Fruit fly (Drosophila melanogaster): ENCODE data around the gene Tspo.

Gene Tspo

dm6 chr2L:563769-564550 lies 4.5 kb downstream of the Tspo start, which contains the start of the genes uncNacbeta and CG2794 (continued):
- TF ChIP-seq hb (GFP tag; IDR thresholded peaks at IDR 0.05; ENCODE audit: partially characterized antibody): peak; percentile 74; the same call in 2 of the 3 replicates
- no peak for TF ChIP-seq hkb (optimal IDR thresholded peaks at IDR 0.05)
- no peak for TF ChIP-seq hkb (GFP tag; IDR thresholded peaks at IDR 0.05)
- no peak for TF ChIP-seq org-1 (GFP tag; optimal IDR thresholded peaks at IDR 0.05)
- TF ChIP-seq Rfx (GFP tag; IDR thresholded peaks at IDR 0.05): peak; percentile 55
- TF ChIP-seq nerfin-2 (GFP tag; IDR thresholded peaks at IDR 0.05; ENCODE audit: partially characterized antibody): peak; percentile 73
- peak in 1 of 3 experiments; percentile 43 for TF ChIP-seq Stat92E (GFP tag; optimal IDR thresholded peaks at IDR 0.05)
- TF ChIP-seq Xrp1 (GFP tag; IDR thresholded peaks at IDR 0.05): peak; percentile 18; the same call in 1 of the 2 replicates
- TF ChIP-seq CG11560 (tag; IDR thresholded peaks at IDR 0.05): no peak
- no peak for TF ChIP-seq vvl (GFP tag; IDR thresholded peaks at IDR 0.05)
- peak; percentile 82 for TF ChIP-seq pzg (GFP tag; optimal IDR thresholded peaks at IDR 0.05)
- TF ChIP-seq ato (GFP tag; IDR thresholded peaks at IDR 0.05; ENCODE audit: partially characterized antibody): peak; percentile 85
- TF ChIP-seq bigmax (GFP tag; optimal IDR thresholded peaks at IDR 0.05): peak; percentile 89
- peak; percentile 47 for TF ChIP-seq lilli (GFP tag; optimal IDR thresholded peaks at IDR 0.05)
- no peak for TF ChIP-seq CG9876 (GFP tag; optimal IDR thresholded peaks at IDR 0.05)
- TF ChIP-seq toy (GFP tag; IDR thresholded peaks at IDR 0.05): no peak
- TF ChIP-seq CG17186 (GFP tag; optimal IDR thresholded peaks at IDR 0.05): peak; percentile 20
- TF ChIP-seq sna (GFP tag; IDR thresholded peaks at IDR 0.05; ENCODE audit: partially characterized antibody): peak; percentile 67
- peak; percentile 86 for TF ChIP-seq MBD-R2 (GFP tag; IDR thresholded peaks at IDR 0.05)
- no peak for TF ChIP-seq CG11085 (GFP tag; IDR thresholded peaks at IDR 0.05)
- peak; percentile 55; the same call in 1 of the 2 replicates for TF ChIP-seq CG9932 (GFP tag; IDR thresholded peaks at IDR 0.05)
- TF ChIP-seq CG5180 (GFP tag; optimal IDR thresholded peaks at IDR 0.05): peak; percentile 12
- no peak for TF ChIP-seq Ptx1 (GFP tag; IDR thresholded peaks at IDR 0.05)
- TF ChIP-seq otp (GFP tag; IDR thresholded peaks at IDR 0.05): no peak
- peak; percentile 90 for TF ChIP-seq CG2116 (GFP tag; optimal IDR thresholded peaks at IDR 0.05)
- TF ChIP-seq wek (GFP tag; optimal IDR thresholded peaks at IDR 0.05): no peak
- peak; percentile 26; the same call in 1 of the 2 replicates for TF ChIP-seq CG2129 (GFP tag; IDR thresholded peaks at IDR 0.05; ENCODE audit: partially characterized antibody)
- TF ChIP-seq E2f2 (GFP tag; IDR thresholded peaks at IDR 0.05): peak; percentile 95
- TF ChIP-seq slbo (GFP tag; IDR thresholded peaks at IDR 0.05): peak; percentile 46; the same call in 1 of the 2 replicates
- TF ChIP-seq Mes4 (GFP tag; optimal IDR thresholded peaks at IDR 0.05): no peak
- peak; percentile 24; the same call in 1 of the 4 replicates for TF ChIP-seq Gug (GFP tag; IDR thresholded peaks at IDR 0.05)
- peak; percentile 54 for TF ChIP-seq HmgZ (tag; optimal IDR thresholded peaks at IDR 0.05)
- peak; percentile 37 for TF ChIP-seq Myb (GFP tag; optimal IDR thresholded peaks at IDR 0.05)
- TF ChIP-seq CG30403 (GFP tag; optimal IDR thresholded peaks at IDR 0.05): peak; percentile 10
- TF ChIP-seq Dref (GFP tag; IDR thresholded peaks at IDR 0.05): peak; percentile 97
- no peak for TF ChIP-seq ERR (GFP tag; optimal IDR thresholded peaks at IDR 0.05)
- peak; percentile 70 for TF ChIP-seq sens (GFP tag)
- TF ChIP-seq Six4 (GFP tag; optimal IDR thresholded peaks at IDR 0.05): no peak
- TF ChIP-seq Atf6 (GFP tag; IDR thresholded peaks at IDR 0.05): 0 out of 2 replicates have a peak, but pooled peaks have one; percentile 11
- no peak for TF ChIP-seq prd (optimal IDR thresholded peaks at IDR 0.05)
- TF ChIP-seq prd (GFP tag; IDR thresholded peaks at IDR 0.05): 0 out of 3 replicates have a peak, but pooled peaks have one; percentile 18
- no peak for TF ChIP-seq pfk (GFP tag; optimal IDR thresholded peaks at IDR 0.05)
- 0 out of 3 replicates have a peak, but pooled peaks have one; percentile 23 for TF ChIP-seq ci (GFP tag; IDR thresholded peaks at IDR 0.05)
- peak; percentile 79 for TF ChIP-seq bbx (GFP tag; IDR thresholded peaks at IDR 0.05; ENCODE audit: partially characterized antibody)
- TF ChIP-seq CG4360 (GFP tag; IDR thresholded peaks at IDR 0.05): no peak
- peak; percentile 71; the same call in 2 of the 3 replicates for TF ChIP-seq CG6791 (GFP tag; IDR thresholded peaks at IDR 0.05; ENCODE audit: partially characterized antibody)
- TF ChIP-seq NFAT (GFP tag; IDR thresholded peaks at IDR 0.05): 0 out of 2 replicates have a peak, but pooled peaks have one; percentile 42
- TF ChIP-seq Lpt (GFP tag; optimal IDR thresholded peaks at IDR 0.05): no peak
- TF ChIP-seq Lhr (GFP tag; optimal IDR thresholded peaks at IDR 0.05): no peak
